Worm (Caenorhabditis elegans) whole organism, L2 larva: ENCODE data around the gene wdr-5.3.

Source experiments
- F13H6.1 ChIP-seq: sonication (generic microtip); optimal IDR thresholded peaks from 2 replicates; lab custom pipeline; 2016; ENCODE audit warnings: missing genetic modification characterization, missing compliant biosample characterization
- R02D3.7 ChIP-seq: fragments of 150-350 bp; optimal IDR thresholded peaks from 2 replicates; lab custom pipeline; 2014; ENCODE audit warnings: missing biosample characterization, missing genetic modification characterization
- blmp-1 ChIP-seq: sonication (generic microtip); optimal IDR thresholded peaks from 2 replicates; lab custom pipeline; 2017; ENCODE audit warnings: missing genetic modification characterization, mild to moderate bottlenecking, missing compliant biosample characterization, antibody characterized with exemption, moderate library complexity; ENCODE audit not compliant: insufficient read depth
- ceh-82 ChIP-seq: fragments of 150-350 bp; optimal IDR thresholded peaks from 2 replicates; lab custom pipeline; 2014; ENCODE audit warnings: missing biosample characterization, missing genetic modification characterization
- crh-2 ChIP-seq: sonication (generic microtip); optimal IDR thresholded peaks from 2 replicates; lab custom pipeline; 2017; ENCODE audit warnings: missing biosample characterization, missing genetic modification characterization
- egl-27 ChIP-seq: sonication (generic microtip); optimal IDR thresholded peaks from 3 replicates; lab custom pipeline; 2017; ENCODE audit warnings: missing biosample characterization, missing genetic modification reagents, missing genetic modification characterization
- elt-1 ChIP-seq: fragments of 150-350 bp; optimal IDR thresholded peaks from 2 replicates; lab custom pipeline; 2014; ENCODE audit warnings: missing biosample characterization, missing genetic modification characterization
- elt-3 ChIP-seq: sonication (generic microtip); optimal IDR thresholded peaks from 2 replicates; lab custom pipeline; 2017; ENCODE audit warnings: missing biosample characterization, missing genetic modification characterization
- fos-1 ChIP-seq: fragments of 150-350 bp; optimal IDR thresholded peaks from 2 replicates; lab custom pipeline; 2014; ENCODE audit warnings: missing biosample characterization, missing genetic modification characterization
- gmeb-1 ChIP-seq: fragments of 150-350 bp; optimal IDR thresholded peaks from 2 replicates; lab custom pipeline; 2014; ENCODE audit warnings: missing biosample characterization, missing genetic modification characterization
- lin-11 ChIP-seq: fragments of 150-350 bp; sonication (generic microtip); optimal IDR thresholded peaks from 2 replicates; lab custom pipeline; 2014; ENCODE audit warnings: missing biosample characterization, missing genetic modification characterization, inconsistent platforms, mixed read lengths
- lin-13 ChIP-seq: fragments of 150-350 bp; optimal IDR thresholded peaks from 2 replicates; lab custom pipeline; 2014; ENCODE audit warnings: missing biosample characterization, missing genetic modification reagents, missing genetic modification characterization
- lin-39 ChIP-seq: fragments of 150-350 bp; optimal IDR thresholded peaks from 2 replicates; lab custom pipeline; 2014; ENCODE audit warnings: missing biosample characterization, missing genetic modification reagents, missing genetic modification characterization
- mab-5 ChIP-seq: fragments of 150-350 bp; optimal IDR thresholded peaks from 2 replicates; lab custom pipeline; 2014; ENCODE audit warnings: missing biosample characterization, missing genetic modification characterization
- mdl-1 ChIP-seq, 2 experiments: fragments of 150-350 bp in 1 of 2; sonication (generic microtip) in 1 of 2; optimal IDR thresholded peaks; 2 replicates each; lab custom pipeline; 2017; ENCODE audit warnings: missing biosample characterization in 2 of 2, missing genetic modification characterization in 2 of 2
- nhr-10 ChIP-seq: sonication (generic microtip); optimal IDR thresholded peaks from 2 replicates; lab custom pipeline; 2017; ENCODE audit warnings: missing biosample characterization, missing genetic modification characterization
- nhr-129 ChIP-seq: fragments of 150-350 bp; optimal IDR thresholded peaks from 2 replicates; lab custom pipeline; 2014; ENCODE audit warnings: missing biosample characterization, missing genetic modification characterization
- nhr-21 ChIP-seq: fragments of 150-350 bp; optimal IDR thresholded peaks from 2 replicates; lab custom pipeline; 2014; ENCODE audit warnings: missing biosample characterization, missing genetic modification characterization
- nhr-237 ChIP-seq: fragments of 150-350 bp; optimal IDR thresholded peaks from 2 replicates; lab custom pipeline; 2014; ENCODE audit warnings: missing biosample characterization, missing genetic modification characterization
- nhr-25 ChIP-seq: fragments of 150-350 bp; sonication (generic microtip); optimal IDR thresholded peaks from 3 replicates; lab custom pipeline; 2014; ENCODE audit warnings: missing biosample characterization, missing genetic modification characterization
- nhr-6 ChIP-seq: fragments of 150-350 bp; optimal IDR thresholded peaks from 2 replicates; lab custom pipeline; 2014; ENCODE audit warnings: missing biosample characterization, missing genetic modification characterization
- peb-1 ChIP-seq: fragments of 150-350 bp; optimal IDR thresholded peaks from 2 replicates; lab custom pipeline; 2014; ENCODE audit warnings: missing biosample characterization, missing genetic modification characterization
- skn-1 ChIP-seq: sonication (generic microtip); optimal IDR thresholded peaks from 2 replicates; lab custom pipeline; 2017; ENCODE audit warnings: missing biosample characterization, missing genetic modification characterization
- sma-3 ChIP-seq: sonication (generic microtip); optimal IDR thresholded peaks from 2 replicates; lab custom pipeline; 2016; ENCODE audit warnings: missing genetic modification reagents, missing genetic modification characterization, missing compliant biosample characterization
- sma-9 ChIP-seq, 2 experiments: fragments of 150-350 bp in 1 of 2; sonication (generic microtip) in 1 of 2; optimal IDR thresholded peaks; 2 replicates each; lab custom pipeline; 2014 to 2016; ENCODE audit warnings: missing genetic modification characterization in 2 of 2, mild to moderate bottlenecking in 1 of 2, missing biosample characterization in 1 of 2, missing compliant biosample characterization in 1 of 2, missing genetic modification reagents in 1 of 2, moderate library complexity in 1 of 2
- snpc-4 ChIP-seq: fragments of 150-350 bp; optimal IDR thresholded peaks from 2 replicates; lab custom pipeline; 2014; ENCODE audit warnings: missing biosample characterization, missing genetic modification characterization
- unc-39 ChIP-seq: fragments of 150-350 bp; optimal IDR thresholded peaks from 2 replicates; lab custom pipeline; 2014; ENCODE audit warnings: missing biosample characterization, missing genetic modification characterization
- unc-55 ChIP-seq: fragments of 150-350 bp; sonication (generic microtip); optimal IDR thresholded peaks from 3 replicates; lab custom pipeline; 2014; ENCODE audit warnings: missing biosample characterization, missing genetic modification reagents, missing genetic modification characterization
- unc-62 ChIP-seq: fragments of 150-350 bp; optimal IDR thresholded peaks from 2 replicates; lab custom pipeline; 2014; ENCODE audit warnings: missing biosample characterization, missing genetic modification reagents, missing genetic modification characterization
- ztf-11 ChIP-seq: sonication (generic microtip); optimal IDR thresholded peaks from 2 replicates; lab custom pipeline; 2017; ENCODE audit warnings: missing biosample characterization, missing genetic modification characterization
- ztf-4 ChIP-seq: fragments of 150-350 bp; optimal IDR thresholded peaks from 2 replicates; lab custom pipeline; 2014; ENCODE audit warnings: missing biosample characterization, missing genetic modification characterization

wdr-5.3 gene

DNA sequence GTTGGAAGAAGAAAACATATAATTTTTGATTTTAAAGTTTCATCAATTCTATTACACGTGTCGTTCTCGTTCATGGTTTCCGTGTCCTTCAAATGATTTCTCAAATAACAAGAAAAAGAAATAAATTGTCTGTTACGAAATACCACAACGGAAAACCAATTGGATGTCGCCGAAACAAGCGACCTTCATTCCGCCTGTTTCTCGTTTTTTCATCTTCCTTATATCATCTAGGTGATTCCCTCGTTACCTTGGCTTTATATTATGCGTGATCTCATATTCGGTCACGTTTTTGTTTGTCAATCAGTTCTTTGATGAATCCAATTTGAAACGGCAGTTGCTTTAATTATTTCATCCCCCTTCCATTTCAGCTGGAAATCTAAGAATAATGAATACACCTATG lies 20.2 kb downstream of the wdr-5.3 start:
- peak; percentile 35 for TF ChIP-seq nhr-129
- TF ChIP-seq sma-9 (GFP tag; optimal IDR thresholded peaks at IDR 0.05; lab: Kevin White, UChicago) = peak; percentile 0
- no peak for TF ChIP-seq sma-9 (tag; optimal IDR thresholded peaks at IDR 0.05; lab: Kevin White, UChicago)
- TF ChIP-seq lin-39 (tag; lab: Kevin White, UChicago) = no peak
- no peak for TF ChIP-seq skn-1 (tag; lab: Kevin White, UChicago)
- peak; percentile 74 for TF ChIP-seq nhr-25 (tag; lab: Kevin White, UChicago)
- peak; percentile 48 for TF ChIP-seq blmp-1 (tag; lab: Kevin White, UChicago)
- TF ChIP-seq, all 48 proteins: peak for 4

DNA sequence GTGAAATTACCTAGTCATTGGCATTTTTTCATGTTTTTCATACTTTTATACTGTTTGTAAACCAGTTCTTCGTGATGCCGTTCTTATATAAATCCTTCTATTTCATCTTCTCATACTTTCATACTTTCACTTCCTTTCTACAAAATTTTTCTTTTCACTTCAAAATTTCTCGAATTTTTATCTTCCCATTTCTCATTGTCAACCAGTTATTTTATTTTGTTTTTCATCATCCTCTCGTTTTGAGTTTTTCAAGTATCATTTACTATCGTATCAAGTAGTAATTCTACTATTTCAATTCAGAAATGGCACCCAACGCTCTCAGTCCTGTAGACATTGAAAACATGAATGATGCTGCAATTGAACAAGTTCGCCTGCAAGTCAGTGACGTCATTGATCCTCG lies 21.7 kb downstream of the wdr-5.3 start, which contains the start of gene F28H7.8:
F28H7.8 (plus strand) TSS at position 301 of the 400 bp plus-strand sequence.
- TF ChIP-seq blmp-1 (tag; lab: Kevin White, UChicago) = peak; percentile 27
- TF ChIP-seq snpc-4 (tag; lab: Kevin White, UChicago) = no peak
- TF ChIP-seq nhr-25 (tag; lab: Kevin White, UChicago) = peak; percentile 21

DNA sequence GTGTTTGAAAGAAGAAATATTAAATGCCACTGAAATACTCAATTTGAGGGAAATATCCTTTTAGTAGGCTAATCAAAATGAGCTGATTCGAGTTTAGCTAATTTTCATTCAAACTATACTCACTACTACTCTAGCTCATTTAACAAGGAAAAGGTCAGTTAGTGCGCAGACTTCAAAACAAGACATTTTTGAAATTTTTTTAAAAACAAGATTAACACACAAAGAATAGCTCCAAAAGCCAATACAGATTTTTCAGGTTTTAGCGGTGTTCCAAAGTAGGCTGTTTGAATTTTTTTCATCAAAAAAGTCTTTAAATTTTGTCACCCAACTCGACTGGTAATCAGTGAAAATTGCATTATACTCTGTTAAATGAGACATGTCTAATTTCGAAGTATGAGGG lies 23.9 kb downstream of the wdr-5.3 start:
- TF ChIP-seq ztf-11 (tag; lab: Kevin White, UChicago) (no peak), nhr-237 (tag; lab: Kevin White, UChicago) (no peak), sma-3 (GFP tag; lab: Kevin White, UChicago) (no peak), fos-1 (tag; lab: Kevin White, UChicago) (no peak), F13H6.1 (tag; lab: Kevin White, UChicago) (no peak), nhr-25 (tag; lab: Kevin White, UChicago) (peak; percentile 31), elt-3 (tag; lab: Kevin White, UChicago) (no peak), unc-62 (GFP tag; lab: Kevin White, UChicago) (no peak)

DNA sequence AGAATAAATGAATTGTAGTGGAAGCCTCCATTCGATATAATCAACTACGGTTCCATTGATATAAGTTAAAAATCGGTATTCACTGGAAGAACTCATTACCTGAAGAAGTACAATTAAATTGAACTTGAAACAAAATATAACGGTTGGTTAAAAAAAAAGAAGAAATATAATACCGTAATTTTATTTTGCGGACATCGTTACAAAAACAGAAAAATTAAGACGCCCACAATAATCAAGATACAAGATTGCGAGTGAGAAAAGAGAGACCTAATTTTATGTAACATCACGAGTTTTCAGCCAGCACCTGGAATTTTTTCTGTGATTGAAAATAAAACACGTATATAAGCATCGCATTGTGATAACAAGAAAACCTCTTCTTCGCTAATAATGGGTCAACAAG lies 25.8 kb downstream of the wdr-5.3 start, which contains the start of gene sre-6:
sre-6 (minus strand) TSS at position 101 of the 400 bp plus-strand sequence.
- TF ChIP-seq mab-5 (tag; lab: Kevin White, UChicago) (no peak), sma-3 (GFP tag; lab: Kevin White, UChicago) (no peak), nhr-10 (tag; lab: Kevin White, UChicago) (no peak), gmeb-1 (tag; lab: Kevin White, UChicago) (no peak), lin-39 (tag; lab: Kevin White, UChicago) (no peak), ceh-82 (tag; lab: Kevin White, UChicago) (no peak), elt-3 (tag; lab: Kevin White, UChicago) (no peak), ztf-4 (tag; lab: Kevin White, UChicago) (no peak), snpc-4 (tag; lab: Kevin White, UChicago) (no peak), egl-27 (tag; lab: Kevin White, UChicago) (no peak)

DNA sequence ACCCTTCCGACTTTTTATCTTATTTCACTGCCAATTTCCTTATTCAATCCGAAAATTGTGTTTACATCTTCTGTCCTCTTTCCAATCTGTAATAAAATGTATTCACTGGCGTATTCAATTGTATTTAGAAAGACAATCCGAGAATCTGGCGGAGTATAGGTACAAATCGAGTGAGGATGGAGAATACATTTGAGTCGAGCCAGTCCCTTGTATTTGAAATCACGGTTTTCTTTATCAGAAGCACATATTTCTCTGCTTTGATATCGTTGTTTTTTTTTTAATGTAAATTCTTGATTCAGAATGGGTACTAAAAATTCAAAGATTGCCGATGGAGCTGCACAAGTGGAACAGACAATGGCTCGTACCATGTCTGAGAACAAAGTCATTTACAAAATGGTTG lies 27.1 kb downstream of the wdr-5.3 start, which contains the start of gene ocr-1:
ocr-1 (plus strand) TSS at position 301 of the 400 bp plus-strand sequence.
- TF ChIP-seq fos-1 (tag; lab: Kevin White, UChicago) = no peak
- no peak for TF ChIP-seq mab-5 (tag; lab: Kevin White, UChicago)
- TF ChIP-seq sma-9 (GFP tag; optimal IDR thresholded peaks at IDR 0.05; lab: Kevin White, UChicago) = no peak
- no peak for TF ChIP-seq sma-9 (tag; optimal IDR thresholded peaks at IDR 0.05; lab: Kevin White, UChicago)
- no peak for TF ChIP-seq skn-1 (tag; lab: Kevin White, UChicago)
- TF ChIP-seq nhr-237 (tag; lab: Kevin White, UChicago) = no peak
- no peak for TF ChIP-seq unc-55 (GFP tag; lab: Kevin White, UChicago)
- no peak for TF ChIP-seq crh-2 (tag; lab: Kevin White, UChicago)
- TF ChIP-seq nhr-21 (tag; lab: Kevin White, UChicago) = no peak
- TF ChIP-seq nhr-25 (tag; lab: Kevin White, UChicago) = no peak
- TF ChIP-seq unc-39 (tag; lab: Kevin White, UChicago) = no peak
- no peak for TF ChIP-seq lin-13 (GFP tag; lab: Kevin White, UChicago)
- no peak for TF ChIP-seq sma-3 (GFP tag; lab: Kevin White, UChicago)
- TF ChIP-seq elt-1 (tag; lab: Kevin White, UChicago) = no peak
- TF ChIP-seq nhr-6 (tag; lab: Kevin White, UChicago) = no peak
- no peak for TF ChIP-seq mdl-1 (tag; optimal IDR thresholded peaks at IDR 0.05; lab: Kevin White, UChicago)
- TF ChIP-seq blmp-1 (tag; lab: Kevin White, UChicago) = no peak
- TF ChIP-seq peb-1 (tag; lab: Kevin White, UChicago) = no peak
- TF ChIP-seq R02D3.7 (tag; lab: Kevin White, UChicago) = no peak
- no peak for TF ChIP-seq lin-11 (tag; lab: Kevin White, UChicago)
